Worm (Caenorhabditis elegans): ENCODE results near the gene D1044.1.
A peak's percentile ranks its signal among the peaks of the same experiment; 100 is the strongest.

The D1044.1 gene

DNA sequence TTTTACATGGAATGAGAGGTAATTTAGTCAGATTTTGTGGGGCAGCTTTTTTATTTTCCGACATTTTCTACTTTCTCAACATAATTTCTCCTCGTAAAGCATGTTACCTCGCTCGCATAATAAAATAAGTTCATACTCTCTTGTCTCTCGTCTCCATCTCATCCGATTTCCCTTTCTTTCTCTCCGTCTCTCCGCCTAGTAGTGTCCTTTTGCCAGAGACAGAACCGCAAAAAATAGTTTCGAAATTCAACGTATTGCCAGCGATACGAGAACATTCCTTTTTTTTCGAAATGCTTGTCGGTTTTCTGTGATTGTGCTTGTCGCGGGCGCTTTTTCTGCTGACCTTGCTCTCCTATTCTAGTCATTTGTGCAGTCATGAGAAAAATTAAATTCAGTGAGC is 39.9 kb upstream of the D1044.1 start:
- TF ChIP-seq hlh-1 (tag; optimal IDR thresholded peaks at IDR 0.05) = no peak
- no peak for TF ChIP-seq flh-1 (GFP tag; optimal IDR thresholded peaks at IDR 0.05)
- TF ChIP-seq elt-3 (tag; optimal IDR thresholded peaks at IDR 0.05) = peak; percentile 26
- TF ChIP-seq ces-1 (GFP tag; optimal IDR thresholded peaks at IDR 0.05) = peak; percentile 86
- TF ChIP-seq elt-1 (tag; optimal IDR thresholded peaks at IDR 0.05; ENCODE audit: borderline replicate concordance, insufficient read depth) = no peak
- peak; percentile 2 for TF ChIP-seq unc-62 (GFP tag; optimal IDR thresholded peaks at IDR 0.05)
- TF ChIP-seq zip-8 (tag; optimal IDR thresholded peaks at IDR 0.05) = no peak
- TF ChIP-seq unc-120 (tag; optimal IDR thresholded peaks at IDR 0.05; ENCODE audit: poor library complexity, severe bottlenecking) = peak; percentile 23

DNA sequence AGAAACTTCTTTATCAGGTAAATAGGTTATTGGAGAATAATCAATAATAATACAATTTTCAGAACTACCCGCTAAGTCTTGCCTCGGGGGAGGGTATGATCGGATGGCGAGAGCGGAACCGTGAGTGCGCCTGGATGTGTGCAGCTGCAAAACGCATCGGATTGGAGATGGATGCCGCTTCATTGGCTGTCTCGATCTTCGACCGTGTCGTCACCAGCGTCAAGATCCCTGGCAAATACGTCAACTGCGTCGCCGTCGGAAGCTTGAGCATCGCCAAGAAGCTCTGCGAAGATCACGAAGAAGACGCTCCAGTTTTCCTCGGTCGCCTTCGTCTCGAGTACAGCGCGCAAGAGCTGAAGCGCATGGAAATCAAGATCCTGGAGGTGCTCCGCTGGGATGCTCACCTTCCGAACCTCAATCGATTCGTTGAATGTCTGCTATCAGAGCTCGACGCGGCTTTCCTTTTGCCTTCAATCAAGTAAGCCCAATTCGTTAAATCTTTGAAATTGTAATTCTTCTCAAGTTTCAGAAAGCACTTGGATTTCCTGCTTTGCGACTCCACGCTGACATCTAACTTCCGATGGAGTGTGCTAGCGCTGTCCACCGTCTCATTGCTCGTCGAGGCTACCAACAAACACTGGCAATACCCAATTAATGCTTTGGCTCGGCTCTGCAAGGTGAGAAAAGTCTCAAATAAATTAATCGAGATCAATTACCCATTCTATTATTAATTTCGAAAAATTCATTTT is 39.2 kb upstream of the D1044.1 start:
- TF ChIP-seq bed-3 (GFP tag; optimal IDR thresholded peaks at IDR 0.05) = no peak
- no peak for TF ChIP-seq ces-1 (GFP tag; optimal IDR thresholded peaks at IDR 0.05)

DNA sequence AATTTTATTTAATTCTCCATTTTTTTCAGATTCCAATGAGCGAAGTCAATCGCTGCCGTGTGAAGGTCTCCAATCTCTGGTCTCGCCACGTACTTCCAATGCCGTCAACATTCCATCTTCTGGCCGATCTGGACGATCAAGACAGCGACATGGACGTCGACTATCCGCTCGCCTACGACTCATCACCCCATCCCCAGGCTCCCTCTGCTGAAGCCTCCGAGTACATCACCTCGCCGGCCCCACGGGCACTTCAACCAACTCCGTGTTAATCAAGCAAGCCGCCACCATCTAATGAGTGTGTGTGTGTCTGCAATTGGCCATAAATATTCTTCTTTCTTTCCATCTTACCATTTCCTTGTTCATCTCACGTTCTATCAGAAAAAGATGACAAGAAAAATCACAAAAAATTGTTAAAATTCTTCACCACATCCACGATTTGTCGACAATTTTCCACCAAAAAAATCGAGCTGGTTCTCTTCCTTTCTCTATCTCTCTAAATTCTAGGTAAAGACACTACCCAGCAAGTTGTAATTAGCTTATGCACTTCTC is 38.5 kb upstream of the D1044.1 start:
- TF ChIP-seq nhr-28 (tag; optimal IDR thresholded peaks at IDR 0.05) = no peak
- no peak for TF ChIP-seq zip-8 (tag; optimal IDR thresholded peaks at IDR 0.05)
- no peak for TF ChIP-seq snpc-4 (tag; optimal IDR thresholded peaks at IDR 0.05)
- TF ChIP-seq unc-62 (GFP tag; optimal IDR thresholded peaks at IDR 0.05) = no peak
- no peak for TF ChIP-seq ceh-39 (tag; optimal IDR thresholded peaks at IDR 0.05)
- TF ChIP-seq nhr-12 (tag; optimal IDR thresholded peaks at IDR 0.05) = no peak
- no peak for TF ChIP-seq drap-1 (GFP tag; optimal IDR thresholded peaks at IDR 0.05)
- no peak for TF ChIP-seq unc-39 (tag; optimal IDR thresholded peaks at IDR 0.05)
- TF ChIP-seq ztf-11 (tag; optimal IDR thresholded peaks at IDR 0.05) = no peak

DNA sequence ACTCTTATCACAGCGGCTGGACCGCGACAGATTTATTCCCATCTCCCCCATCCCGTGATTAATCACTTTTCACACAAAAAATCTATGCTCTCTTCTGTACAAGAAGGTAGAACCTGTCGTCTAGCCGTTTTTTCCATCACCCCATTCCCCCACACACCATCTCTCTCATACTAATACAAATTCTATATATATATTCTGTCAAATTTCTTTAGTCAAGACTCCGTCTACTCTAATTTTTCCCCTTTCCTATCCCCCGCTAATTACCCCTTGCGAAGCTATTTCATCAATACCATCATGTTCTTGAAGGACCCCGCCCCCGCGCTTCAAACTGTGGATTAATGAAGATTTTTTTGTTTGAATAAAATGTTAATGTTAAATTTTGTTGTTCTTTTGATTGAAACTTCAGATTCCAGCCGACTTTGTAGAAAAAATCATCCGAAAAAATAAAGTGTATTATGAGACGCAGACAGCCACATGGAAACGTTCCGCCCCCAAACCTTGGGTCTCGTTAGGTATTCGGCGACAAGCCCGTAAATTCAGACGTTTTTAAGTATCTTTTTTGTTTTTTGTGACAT is 38.0 kb upstream of the D1044.1 start:
- TF ChIP-seq ztf-11 (tag; optimal IDR thresholded peaks at IDR 0.05) = no peak
- TF ChIP-seq M03D4.4 (tag; optimal IDR thresholded peaks at IDR 0.05) = peak; percentile 18

DNA sequence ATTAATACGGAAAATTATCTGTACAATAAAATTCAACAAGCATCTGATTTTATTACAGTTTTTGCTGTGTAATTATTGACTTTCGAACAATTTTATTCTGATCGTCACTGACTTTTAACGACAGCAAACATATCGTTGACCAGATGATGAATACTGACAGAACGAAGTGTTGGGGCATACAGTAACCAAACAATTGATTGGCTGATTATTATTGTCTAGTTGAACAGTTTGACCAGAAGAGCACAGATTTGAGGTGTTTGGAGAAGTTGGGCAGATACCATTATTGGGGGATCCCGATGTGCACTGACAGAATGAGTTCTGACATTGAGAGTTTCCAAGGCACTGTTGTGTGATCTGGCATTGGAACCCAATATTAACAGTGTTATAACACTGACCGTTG is 37.2 kb upstream of the D1044.1 start:
- TF ChIP-seq ceh-39 (tag; optimal IDR thresholded peaks at IDR 0.05) (no peak), nhr-28 (tag; optimal IDR thresholded peaks at IDR 0.05) (no peak), drap-1 (GFP tag; optimal IDR thresholded peaks at IDR 0.05) (no peak), M03D4.4 (tag; optimal IDR thresholded peaks at IDR 0.05) (no peak), unc-62 (GFP tag; optimal IDR thresholded peaks at IDR 0.05) (no peak), unc-39 (tag; optimal IDR thresholded peaks at IDR 0.05) (no peak), ham-2 (GFP tag; optimal IDR thresholded peaks at IDR 0.05) (no peak), mab-5 (tag; optimal IDR thresholded peaks at IDR 0.05) (no peak), snpc-4 (tag; optimal IDR thresholded peaks at IDR 0.05) (no peak), cnd-1 (tag; optimal IDR thresholded peaks at IDR 0.05) (no peak), lin-32 (GFP tag; optimal IDR thresholded peaks at IDR 0.05) (no peak), ztf-11 (tag; optimal IDR thresholded peaks at IDR 0.05) (no peak), zip-8 (tag; optimal IDR thresholded peaks at IDR 0.05) (no peak), lsy-2 (tag; optimal IDR thresholded peaks at IDR 0.05) (no peak), hlh-1 (tag; optimal IDR thresholded peaks at IDR 0.05) (no peak), bed-3 (GFP tag; optimal IDR thresholded peaks at IDR 0.05) (no peak)

DNA sequence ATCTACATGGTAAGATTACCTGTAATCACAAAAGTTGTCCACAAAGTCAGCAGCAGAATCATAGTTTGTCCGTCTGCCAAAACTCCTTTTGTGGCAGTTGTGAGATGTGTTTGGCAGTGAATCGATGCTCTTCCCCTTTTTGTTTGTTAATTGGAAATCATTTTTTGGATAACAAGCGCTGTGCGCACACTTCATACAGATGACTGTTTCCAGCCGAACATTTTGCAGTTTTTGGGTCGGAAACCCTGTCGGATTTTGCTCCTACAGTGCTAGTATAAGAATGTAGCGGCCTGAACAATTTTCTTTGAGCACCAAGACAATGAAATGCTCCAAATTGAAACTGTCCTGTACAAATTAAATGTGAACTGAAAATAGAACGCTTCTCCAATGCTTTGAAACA is 35.4 kb upstream of the D1044.1 start, which contains the start of gene D1044.7:
TSS of gene D1044.7 (minus strand) at position 101 of the 400 bp plus-strand sequence.
- TF ChIP-seq lsy-2 (tag; optimal IDR thresholded peaks at IDR 0.05) (no peak), ceh-43 (GFP tag; optimal IDR thresholded peaks at IDR 0.05) (no peak), tbx-8 (GFP tag; optimal IDR thresholded peaks at IDR 0.05) (no peak), ham-2 (GFP tag; optimal IDR thresholded peaks at IDR 0.05) (no peak), unc-62 (GFP tag; optimal IDR thresholded peaks at IDR 0.05) (no peak), snpc-4 (tag; optimal IDR thresholded peaks at IDR 0.05) (no peak)

DNA sequence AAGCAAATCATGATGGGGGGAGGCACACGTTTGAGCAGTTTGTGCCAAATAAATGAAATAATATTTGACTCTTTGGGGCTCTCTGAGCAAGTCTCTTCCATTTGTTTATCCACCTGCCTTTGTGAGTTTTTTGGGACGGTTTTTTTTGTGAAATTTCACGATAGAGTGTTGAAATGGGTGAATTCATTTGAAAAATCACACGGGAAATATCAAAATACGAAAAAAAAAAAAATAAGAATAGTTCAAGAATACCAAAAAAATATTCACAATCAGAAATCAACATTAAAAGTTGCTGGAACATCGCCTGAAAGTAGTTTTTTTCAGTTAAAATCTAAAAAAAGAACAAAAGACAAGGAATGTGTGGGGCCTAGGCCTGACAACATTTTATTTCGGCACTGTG is 31.6 kb upstream of the D1044.1 start, which contains the start of gene pqn-25:
TSS of gene pqn-25 (minus strand) at position 101 of the 400 bp plus-strand sequence.
- TF ChIP-seq nhr-2 (tag; optimal IDR thresholded peaks at IDR 0.05) (no peak), ceh-39 (tag; optimal IDR thresholded peaks at IDR 0.05) (no peak), mab-5 (tag; optimal IDR thresholded peaks at IDR 0.05) (no peak), mep-1 (tag; optimal IDR thresholded peaks at IDR 0.05) (no peak), ham-2 (GFP tag; optimal IDR thresholded peaks at IDR 0.05) (no peak)
